Fruit fly (Drosophila melanogaster): ENCODE measurements around the gene CG13293.

DNA sequence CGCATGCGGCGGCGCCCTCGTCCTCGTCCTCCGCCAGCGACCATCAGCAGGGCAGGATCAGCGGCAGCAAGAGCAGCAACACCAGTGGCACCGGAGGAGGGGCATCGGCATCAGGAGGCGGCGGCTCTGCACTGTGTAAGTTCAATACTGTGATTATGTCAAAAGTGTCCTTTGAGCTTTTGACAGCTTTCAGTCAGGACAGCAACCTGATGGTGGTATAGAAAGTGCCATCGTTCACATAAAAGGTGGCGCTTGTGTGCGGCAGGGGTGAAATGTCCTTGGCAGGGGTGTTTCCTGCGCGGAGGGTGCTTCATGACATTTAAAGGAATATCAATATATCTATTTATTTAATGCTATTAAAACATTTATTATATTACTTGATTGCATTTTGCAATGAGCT is 21.0 kb downstream of the CG13293 start:
- TF ChIP-seq CTCF (optimal IDR thresholded peaks at IDR 0.05), result peak; percentile 89 to 95
- no peak for TF ChIP-seq CG8478 (optimal IDR thresholded peaks at IDR 0.05)

Measured in S2 (cell line).